Worm (Caenorhabditis elegans) whole organism, L3 larva: ENCODE results near the gene ddx-23.

Experiments used
- ZK546.5 ChIP-seq: sonication (generic microtip); optimal IDR thresholded peaks from 2 replicates; lab custom pipeline; 2017; ENCODE audit warnings: missing biosample characterization, missing genetic modification characterization
- ceh-82 ChIP-seq: fragments of 150-350 bp; optimal IDR thresholded peaks from 2 replicates; lab custom pipeline; 2014; ENCODE audit warnings: missing biosample characterization, missing genetic modification characterization
- elt-1 ChIP-seq: fragments of 150-350 bp; optimal IDR thresholded peaks from 2 replicates; lab custom pipeline; 2014; ENCODE audit warnings: missing biosample characterization, missing genetic modification characterization
- elt-2 ChIP-seq: sonication (generic microtip); optimal IDR thresholded peaks from 2 replicates; lab custom pipeline; 2016; ENCODE audit warnings: missing genetic modification reagents, mild to moderate bottlenecking, missing genetic modification characterization, missing compliant biosample characterization
- fkh-10 ChIP-seq: sonication (generic microtip); optimal IDR thresholded peaks from 2 replicates; lab custom pipeline; 2017; ENCODE audit warnings: missing biosample characterization, missing genetic modification reagents, missing genetic modification characterization
- nhr-12 ChIP-seq: fragments of 150-350 bp; optimal IDR thresholded peaks from 2 replicates; lab custom pipeline; 2014; ENCODE audit warnings: missing biosample characterization, missing genetic modification characterization
- pha-4 ChIP-seq: fragments of 150-350 bp; optimal IDR thresholded peaks from 2 replicates; lab custom pipeline; 2014; ENCODE audit warnings: missing biosample characterization, missing genetic modification reagents, missing genetic modification characterization
- unc-39 ChIP-seq: sonication (generic microtip); optimal IDR thresholded peaks from 4 replicates; lab custom pipeline; 2017; ENCODE audit warnings: missing biosample characterization, missing genetic modification characterization
- unc-62 ChIP-seq: fragments of 150-350 bp; sonication (generic microtip); optimal IDR thresholded peaks from 4 replicates; lab custom pipeline; 2014; ENCODE audit warnings: missing biosample characterization, missing genetic modification reagents, missing genetic modification characterization

ce11 chrIII:5843662-5844061, 9.4 kb downstream of the ddx-23 start:
- TF ChIP-seq unc-62 (GFP tag; lab: Kevin White, UChicago), result no peak
- peak; percentile 71 for TF ChIP-seq pha-4 (tag; lab: Kevin White, UChicago)
- TF ChIP-seq ZK546.5 (tag; lab: Kevin White, UChicago), result no peak
- no peak for TF ChIP-seq nhr-12 (tag; lab: Kevin White, UChicago)
- TF ChIP-seq elt-1 (tag; lab: Kevin White, UChicago), result no peak
- no peak for TF ChIP-seq unc-39 (tag; lab: Kevin White, UChicago)
- TF ChIP-seq fkh-10, result no peak
- TF ChIP-seq ceh-82 (tag; lab: Kevin White, UChicago), result no peak
- TF ChIP-seq elt-2 (tag; lab: Kevin White, UChicago), result no peak
